Worm (Caenorhabditis elegans) whole organism, mixed stage, embryonic: Measurements from ENCODE around the gene xtr-1.

Source experiments
- M03D4.4 ChIP-seq: sonication (generic microtip); optimal IDR thresholded peaks from 2 replicates; lab custom pipeline; 2017; ENCODE audit warnings: mild to moderate bottlenecking, missing genetic modification characterization, missing compliant biosample characterization
- bed-3 ChIP-seq: fragments of 200-800 bp; sonication (Bioruptor generic); optimal IDR thresholded peaks from 3 replicates; lab custom pipeline; 2018; ENCODE audit warnings: mild to moderate bottlenecking, missing genetic modification characterization, moderate library complexity, missing compliant biosample characterization
- cnd-1 ChIP-seq: fragments of 200-800 bp; sonication (Bioruptor generic); optimal IDR thresholded peaks from 2 replicates; lab custom pipeline; 2018; ENCODE audit warnings: mild to moderate bottlenecking, missing genetic modification characterization, missing compliant biosample characterization
- drap-1 ChIP-seq: fragments of 200-800 bp; sonication (Bioruptor generic); optimal IDR thresholded peaks from 3 replicates; lab custom pipeline; 2018; ENCODE audit warnings: mild to moderate bottlenecking, missing genetic modification characterization, missing compliant biosample characterization
- flh-1 ChIP-seq: fragments of 200-800 bp; sonication (Bioruptor generic); optimal IDR thresholded peaks from 2 replicates; lab custom pipeline; 2018; ENCODE audit warnings: mild to moderate bottlenecking, missing genetic modification characterization, moderate library complexity, missing compliant biosample characterization
- lin-13 ChIP-seq: fragments of 150-350 bp; optimal IDR thresholded peaks from 2 replicates; lab custom pipeline; 2014; ENCODE audit warnings: missing biosample characterization, missing genetic modification characterization
- lin-32 ChIP-seq: fragments of 200-800 bp; sonication (Bioruptor generic); optimal IDR thresholded peaks from 2 replicates; lab custom pipeline; 2018; ENCODE audit warnings: mild to moderate bottlenecking, missing genetic modification characterization, missing compliant biosample characterization
- mep-1 ChIP-seq: fragments of 150-350 bp; optimal IDR thresholded peaks from 2 replicates; lab custom pipeline; 2017; ENCODE audit warnings: missing biosample characterization, missing genetic modification reagents, missing genetic modification characterization, inconsistent platforms
- nhr-12 ChIP-seq: fragments of 150-350 bp; optimal IDR thresholded peaks from 2 replicates; lab custom pipeline; 2014; ENCODE audit warnings: missing biosample characterization, missing genetic modification characterization
- nhr-76 ChIP-seq: sonication (generic microtip); optimal IDR thresholded peaks from 2 replicates; lab custom pipeline; 2017; ENCODE audit warnings: missing biosample characterization, missing genetic modification characterization
- pha-4 ChIP-seq: fragments of 150-350 bp; optimal IDR thresholded peaks from 2 replicates; lab custom pipeline; 2018; ENCODE audit warnings: missing biosample characterization, missing genetic modification reagents, missing genetic modification characterization
- snpc-4 ChIP-seq: fragments of 150-350 bp; optimal IDR thresholded peaks from 2 replicates; lab custom pipeline; 2014; ENCODE audit warnings: missing biosample characterization, missing genetic modification characterization
- ztf-11 ChIP-seq: fragments of 150-350 bp; optimal IDR thresholded peaks from 2 replicates; lab custom pipeline; 2014; ENCODE audit warnings: missing biosample characterization, missing genetic modification characterization

ce11 chrX:11843363-11843762 lies 9.2 kb upstream of the xtr-1 start, which contains the start of gene F54F7.2:
- TF ChIP-seq nhr-12 (tag; lab: Kevin White, UChicago) (no peak), snpc-4 (tag; lab: Kevin White, UChicago) (no peak), lin-13 (tag; lab: Kevin White, UChicago) (no peak), flh-1 (GFP tag; lab: Kevin White, UChicago) (no peak), mep-1 (tag; lab: Kevin White, UChicago) (no peak), bed-3 (GFP tag; lab: Kevin White, UChicago) (no peak), lin-32 (GFP tag; lab: Kevin White, UChicago) (no peak), ztf-11 (tag; lab: Kevin White, UChicago) (no peak), M03D4.4 (tag; lab: Kevin White, UChicago) (no peak), cnd-1 (tag; lab: Kevin White, UChicago) (no peak), drap-1 (GFP tag; lab: Kevin White, UChicago) (no peak), pha-4 (tag; lab: Kevin White, UChicago) (no peak), nhr-76 (tag; lab: Kevin White, UChicago) (no peak)
